Worm (Caenorhabditis elegans) whole organism, L3 larva: ENCODE results near the gene C31G12.1.

Source experiments
- R02D3.7 ChIP-seq: fragments of 150-350 bp; optimal IDR thresholded peaks from 2 replicates; lab custom pipeline; 2014; ENCODE audit warnings: missing biosample characterization, missing genetic modification characterization
- ZK546.5 ChIP-seq: sonication (generic microtip); optimal IDR thresholded peaks from 2 replicates; lab custom pipeline; 2017; ENCODE audit warnings: missing biosample characterization, missing genetic modification characterization
- ceh-82 ChIP-seq: fragments of 150-350 bp; optimal IDR thresholded peaks from 2 replicates; lab custom pipeline; 2014; ENCODE audit warnings: missing biosample characterization, missing genetic modification characterization
- elt-2 ChIP-seq: sonication (generic microtip); optimal IDR thresholded peaks from 2 replicates; lab custom pipeline; 2016; ENCODE audit warnings: missing genetic modification reagents, mild to moderate bottlenecking, missing genetic modification characterization, missing compliant biosample characterization
- elt-3 ChIP-seq, 3 experiments: fragments of 150-350 bp in 1 of 3; sonication (generic microtip) in 2 of 3; optimal IDR thresholded peaks; 2 replicates in 2 of 3; 4 replicates in 1 of 3; lab custom pipeline; 2014 to 2017; ENCODE audit warnings: missing biosample characterization in 3 of 3, missing genetic modification characterization in 3 of 3
- fkh-10 ChIP-seq: sonication (generic microtip); optimal IDR thresholded peaks from 2 replicates; lab custom pipeline; 2017; ENCODE audit warnings: missing biosample characterization, missing genetic modification reagents, missing genetic modification characterization
- fos-1 ChIP-seq: fragments of 150-350 bp; optimal IDR thresholded peaks from 2 replicates; lab custom pipeline; 2014; ENCODE audit warnings: missing biosample characterization, missing genetic modification characterization
- hmg-11 ChIP-seq: sonication (generic microtip); optimal IDR thresholded peaks from 2 replicates; lab custom pipeline; 2016; ENCODE audit warnings: missing genetic modification characterization, missing compliant biosample characterization
- jun-1 ChIP-seq: fragments of 150-350 bp; optimal IDR thresholded peaks from 2 replicates; lab custom pipeline; 2014; ENCODE audit warnings: missing biosample characterization, missing genetic modification reagents, missing genetic modification characterization
- lin-15B ChIP-seq: fragments of 150-350 bp; optimal IDR thresholded peaks from 2 replicates; lab custom pipeline; 2014; ENCODE audit warnings: missing biosample characterization, missing genetic modification characterization
- lin-39 ChIP-seq: fragments of 150-350 bp; optimal IDR thresholded peaks from 2 replicates; lab custom pipeline; 2018; ENCODE audit warnings: missing biosample characterization, missing genetic modification reagents, missing genetic modification characterization
- lsy-12 ChIP-seq: sonication (generic microtip); optimal IDR thresholded peaks from 2 replicates; lab custom pipeline; 2016; ENCODE audit warnings: mild to moderate bottlenecking, missing genetic modification characterization, missing compliant biosample characterization
- mml-1 ChIP-seq: fragments of 150-350 bp; sonication (generic microtip); optimal IDR thresholded peaks from 3 replicates; lab custom pipeline; 2014; ENCODE audit warnings: missing biosample characterization, missing genetic modification characterization
- nfya-1 ChIP-seq: sonication (generic microtip); optimal IDR thresholded peaks from 2 replicates; lab custom pipeline; 2017; ENCODE audit warnings: missing genetic modification characterization, mild to moderate bottlenecking, missing compliant biosample characterization, antibody characterized with exemption, moderate library complexity; ENCODE audit not compliant: insufficient read depth
- nhr-11 ChIP-seq: fragments of 150-350 bp; optimal IDR thresholded peaks from 2 replicates; lab custom pipeline; 2014; ENCODE audit warnings: missing biosample characterization, missing genetic modification characterization
- nhr-23 ChIP-seq: fragments of 150-350 bp; optimal IDR thresholded peaks from 2 replicates; lab custom pipeline; 2014; ENCODE audit warnings: missing biosample characterization, missing genetic modification reagents, missing genetic modification characterization
- nhr-237 ChIP-seq: fragments of 150-350 bp; optimal IDR thresholded peaks from 2 replicates; lab custom pipeline; 2014; ENCODE audit warnings: missing biosample characterization, missing genetic modification characterization
- nhr-25 ChIP-seq: sonication (generic microtip); optimal IDR thresholded peaks from 2 replicates; lab custom pipeline; 2017; ENCODE audit warnings: missing biosample characterization, missing genetic modification characterization
- nhr-28 ChIP-seq: fragments of 150-350 bp; optimal IDR thresholded peaks from 2 replicates; lab custom pipeline; 2014; ENCODE audit warnings: missing biosample characterization, missing genetic modification characterization
- nhr-43 ChIP-seq: sonication (generic microtip); optimal IDR thresholded peaks from 2 replicates; lab custom pipeline; 2016; ENCODE audit warnings: mild to moderate bottlenecking, missing genetic modification characterization, missing compliant biosample characterization; ENCODE audit not compliant: poor library complexity, severe bottlenecking
- nhr-67 ChIP-seq: fragments of 150-350 bp; optimal IDR thresholded peaks from 2 replicates; lab custom pipeline; 2014; ENCODE audit warnings: missing biosample characterization, missing genetic modification characterization
- nhr-76 ChIP-seq: fragments of 150-350 bp; sonication (generic microtip); optimal IDR thresholded peaks from 5 replicates; lab custom pipeline; 2014; ENCODE audit warnings: missing biosample characterization, missing genetic modification characterization
- nhr-77 ChIP-seq: fragments of 150-350 bp; optimal IDR thresholded peaks from 2 replicates; lab custom pipeline; 2014; ENCODE audit warnings: missing biosample characterization, missing genetic modification characterization
- pha-4 ChIP-seq: fragments of 150-350 bp; optimal IDR thresholded peaks from 2 replicates; lab custom pipeline; 2014; ENCODE audit warnings: missing biosample characterization, missing genetic modification reagents, missing genetic modification characterization
- pqm-1 ChIP-seq: fragments of 150-350 bp; optimal IDR thresholded peaks from 2 replicates; lab custom pipeline; 2017; ENCODE audit warnings: missing biosample characterization, missing genetic modification characterization, inconsistent platforms
- sea-2 ChIP-seq: fragments of 150-350 bp; sonication (generic microtip); optimal IDR thresholded peaks from 4 replicates; lab custom pipeline; 2014; ENCODE audit warnings: missing biosample characterization, missing genetic modification reagents, missing genetic modification characterization
- skn-1 ChIP-seq: fragments of 150-350 bp; optimal IDR thresholded peaks from 2 replicates; lab custom pipeline; 2014; ENCODE audit warnings: missing biosample characterization, missing genetic modification characterization
- snpc-4 ChIP-seq: fragments of 150-350 bp; optimal IDR thresholded peaks from 2 replicates; lab custom pipeline; 2014; ENCODE audit warnings: missing biosample characterization, missing genetic modification characterization
- tbx-2 ChIP-seq: sonication (generic microtip); optimal IDR thresholded peaks from 2 replicates; lab custom pipeline; 2016; ENCODE audit warnings: mild to moderate bottlenecking, missing genetic modification characterization, missing compliant biosample characterization
- unc-39 ChIP-seq: sonication (generic microtip); optimal IDR thresholded peaks from 4 replicates; lab custom pipeline; 2017; ENCODE audit warnings: missing biosample characterization, missing genetic modification characterization
- unc-62 ChIP-seq: fragments of 150-350 bp; sonication (generic microtip); optimal IDR thresholded peaks from 4 replicates; lab custom pipeline; 2014; ENCODE audit warnings: missing biosample characterization, missing genetic modification reagents, missing genetic modification characterization
- zag-1 ChIP-seq: fragments of 150-350 bp; optimal IDR thresholded peaks from 2 replicates; lab custom pipeline; 2014; ENCODE audit warnings: missing biosample characterization, missing genetic modification characterization
- ztf-11 ChIP-seq: fragments of 150-350 bp; optimal IDR thresholded peaks from 2 replicates; lab custom pipeline; 2014; ENCODE audit warnings: missing biosample characterization, missing genetic modification characterization

C31G12.1 gene

ce11 chrV:18164758-18165157, 15.0 kb upstream of the C31G12.1 start, which contains the start of gene C14A6.5:
Gene C14A6.5 (minus strand): TSS chrV:18164858.
- TF ChIP-seq nhr-28 (tag; lab: Kevin White, UChicago) (no peak), sea-2 (GFP tag; lab: Kevin White, UChicago) (no peak), pqm-1 (tag; lab: Kevin White, UChicago) (no peak), ceh-82 (tag; lab: Kevin White, UChicago) (no peak), pha-4 (tag; lab: Kevin White, UChicago) (no peak), elt-3 (tag; optimal IDR thresholded peaks at IDR 0.05; lab: Kevin White, UChicago) (no peak), snpc-4 (tag; lab: Kevin White, UChicago) (no peak), skn-1 (tag; lab: Kevin White, UChicago) (no peak), tbx-2 (tag; lab: Kevin White, UChicago) (no peak), hmg-11 (tag; lab: Kevin White, UChicago) (no peak), nhr-76 (no peak), unc-39 (tag; lab: Kevin White, UChicago) (no peak), jun-1 (no peak)

- TF ChIP-seq nhr-77 = no peak
- no peak for TF ChIP-seq fkh-10
- no peak for TF ChIP-seq elt-3 (tag; optimal IDR thresholded peaks at IDR 0.05; lab: Kevin White, UChicago)
- no peak for TF ChIP-seq nhr-28 (tag; lab: Kevin White, UChicago)
- no peak for TF ChIP-seq fos-1 (tag; lab: Kevin White, UChicago)
- TF ChIP-seq nhr-76 = no peak
- no peak for TF ChIP-seq nhr-43 (tag; lab: Kevin White, UChicago)
- no peak for TF ChIP-seq ZK546.5 (tag; lab: Kevin White, UChicago)
- no peak for TF ChIP-seq ztf-11 (tag; lab: Kevin White, UChicago)
- no peak for TF ChIP-seq nhr-25
- no peak for TF ChIP-seq elt-2 (tag; lab: Kevin White, UChicago)
Observed at ce11 chrV:18167161-18167560, 12.6 kb upstream of the C31G12.1 start, which contains the start of gene C14A6.6. Gene C14A6.6 (minus strand): TSS chrV:18167261.

- TF ChIP-seq nhr-77 (no peak), nhr-237 (tag; lab: Kevin White, UChicago) (no peak), nhr-23 (tag; lab: Kevin White, UChicago) (no peak), mml-1 (tag; lab: Kevin White, UChicago) (no peak), lin-39 (tag; lab: Kevin White, UChicago) (no peak), unc-39 (tag; lab: Kevin White, UChicago) (no peak), elt-3 (tag; optimal IDR thresholded peaks at IDR 0.05; lab: Kevin White, UChicago) (no peak), hmg-11 (tag; lab: Kevin White, UChicago) (no peak), nhr-11 (tag; lab: Kevin White, UChicago) (no peak), R02D3.7 (tag; lab: Kevin White, UChicago) (no peak), snpc-4 (tag; lab: Kevin White, UChicago) (no peak), lin-15B (tag; lab: Kevin White, UChicago) (no peak), lsy-12 (tag; lab: Kevin White, UChicago) (no peak), nhr-28 (tag; lab: Kevin White, UChicago) (no peak), pqm-1 (tag; lab: Kevin White, UChicago) (no peak)
Observed at ce11 chrV:18168266-18168665, 11.5 kb upstream of the C31G12.1 start, which contains the start of gene C14A6.7. Gene C14A6.7 (minus strand): TSS chrV:18168366.

- TF ChIP-seq skn-1 (tag; lab: Kevin White, UChicago) (no peak), lin-39 (tag; lab: Kevin White, UChicago) (no peak), tbx-2 (tag; lab: Kevin White, UChicago) (no peak), nhr-11 (tag; lab: Kevin White, UChicago) (no peak), zag-1 (tag; lab: Kevin White, UChicago) (no peak), fos-1 (tag; lab: Kevin White, UChicago) (no peak), pha-4 (tag; lab: Kevin White, UChicago) (no peak), nhr-67 (tag; lab: Kevin White, UChicago) (no peak), hmg-11 (tag; lab: Kevin White, UChicago) (no peak), unc-62 (GFP tag; lab: Kevin White, UChicago) (no peak), nhr-25 (no peak), nfya-1 (tag; lab: Kevin White, UChicago) (no peak), pqm-1 (tag; lab: Kevin White, UChicago) (no peak), jun-1 (no peak)
Observed at ce11 chrV:18171568-18171967, 8.2 kb upstream of the C31G12.1 start, which contains the start of gene C14A6.8. Gene C14A6.8 (minus strand): TSS chrV:18171668.
